Fruit fly (Drosophila melanogaster): Measurements from ENCODE around the gene ko.

ko gene

dm6 chr3L:21052191-21052951, 78.6 kb downstream of the ko start:
- TF ChIP-seq tj (GFP tag; optimal IDR thresholded peaks at IDR 0.05): no peak
- no peak for TF ChIP-seq CG12768 (GFP tag; optimal IDR thresholded peaks at IDR 0.05)
- TF ChIP-seq toe (GFP tag; optimal IDR thresholded peaks at IDR 0.05): no peak
- no peak for TF ChIP-seq cnc (optimal IDR thresholded peaks at IDR 0.05)
- TF ChIP-seq cic (GFP tag; optimal IDR thresholded peaks at IDR 0.05): no peak
- no peak for TF ChIP-seq CG5204 (GFP tag; optimal IDR thresholded peaks at IDR 0.05)
- no peak for TF ChIP-seq kay (GFP tag; ENCODE audit: borderline replicate concordance)
- TF ChIP-seq Hr96 (GFP tag; optimal IDR thresholded peaks at IDR 0.05): no peak
- TF ChIP-seq pad (GFP tag; optimal IDR thresholded peaks at IDR 0.05): no peak
- no peak for TF ChIP-seq CG7101 (tag; optimal IDR thresholded peaks at IDR 0.05)
- no peak for TF ChIP-seq Mnt (GFP tag; optimal IDR thresholded peaks at IDR 0.05)
- no peak for TF ChIP-seq ovo (GFP tag; optimal IDR thresholded peaks at IDR 0.05)
- TF ChIP-seq CG11617 (GFP tag; optimal IDR thresholded peaks at IDR 0.05): no peak
- TF ChIP-seq Crg-1 (GFP tag; optimal IDR thresholded peaks at IDR 0.05): no peak
- TF ChIP-seq CG14711 (tag; optimal IDR thresholded peaks at IDR 0.05): no peak
- TF ChIP-seq bab1 (GFP tag; optimal IDR thresholded peaks at IDR 0.05): no peak

DNA sequence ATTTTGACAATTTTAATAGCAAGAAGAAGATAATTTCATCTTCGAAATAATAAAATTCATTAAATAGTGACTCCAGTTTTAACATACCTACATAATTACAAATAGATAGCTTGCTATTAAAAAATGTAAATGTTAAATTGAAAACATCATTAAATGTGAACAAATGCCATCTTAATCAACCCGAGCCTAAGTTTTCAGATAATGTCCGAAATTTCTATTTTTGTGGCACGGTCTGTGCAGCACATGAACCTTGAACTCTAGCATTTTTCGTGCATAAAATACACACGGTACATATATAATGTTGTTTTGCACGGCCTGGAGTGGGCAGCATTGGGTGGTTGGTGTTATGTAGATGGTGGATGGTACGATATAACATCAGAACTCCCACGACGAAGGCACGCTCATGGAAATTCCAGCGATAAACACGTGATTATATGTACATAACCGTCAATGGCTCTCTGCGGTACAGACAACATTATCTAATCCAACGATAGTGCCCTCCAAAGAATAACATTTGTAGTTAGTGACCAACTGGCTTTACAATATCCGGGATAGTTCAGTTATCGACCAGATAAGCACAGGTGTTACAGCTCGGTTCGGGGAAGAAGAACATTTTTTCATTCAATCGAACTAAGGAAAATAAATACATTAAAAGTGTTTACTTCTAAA, 80.8 kb downstream of the ko start:
- TF ChIP-seq CG14711 (tag; optimal IDR thresholded peaks at IDR 0.05) (no peak), cnc (optimal IDR thresholded peaks at IDR 0.05) (no peak), kay (GFP tag; ENCODE audit: borderline replicate concordance) (peak; percentile 15), cic (GFP tag; optimal IDR thresholded peaks at IDR 0.05) (peak; percentile 0)

- TF ChIP-seq kay (GFP tag; ENCODE audit: borderline replicate concordance) (no peak), pad (GFP tag; optimal IDR thresholded peaks at IDR 0.05) (peak; percentile 39), Hr96 (GFP tag; optimal IDR thresholded peaks at IDR 0.05) (peak; percentile 16), bab1 (GFP tag; optimal IDR thresholded peaks at IDR 0.05) (peak; percentile 71), CG7101 (tag; optimal IDR thresholded peaks at IDR 0.05) (no peak)
These were observed 81.5 kb downstream of the ko start for dm6 chr3L:21049417-21049914.

DNA sequence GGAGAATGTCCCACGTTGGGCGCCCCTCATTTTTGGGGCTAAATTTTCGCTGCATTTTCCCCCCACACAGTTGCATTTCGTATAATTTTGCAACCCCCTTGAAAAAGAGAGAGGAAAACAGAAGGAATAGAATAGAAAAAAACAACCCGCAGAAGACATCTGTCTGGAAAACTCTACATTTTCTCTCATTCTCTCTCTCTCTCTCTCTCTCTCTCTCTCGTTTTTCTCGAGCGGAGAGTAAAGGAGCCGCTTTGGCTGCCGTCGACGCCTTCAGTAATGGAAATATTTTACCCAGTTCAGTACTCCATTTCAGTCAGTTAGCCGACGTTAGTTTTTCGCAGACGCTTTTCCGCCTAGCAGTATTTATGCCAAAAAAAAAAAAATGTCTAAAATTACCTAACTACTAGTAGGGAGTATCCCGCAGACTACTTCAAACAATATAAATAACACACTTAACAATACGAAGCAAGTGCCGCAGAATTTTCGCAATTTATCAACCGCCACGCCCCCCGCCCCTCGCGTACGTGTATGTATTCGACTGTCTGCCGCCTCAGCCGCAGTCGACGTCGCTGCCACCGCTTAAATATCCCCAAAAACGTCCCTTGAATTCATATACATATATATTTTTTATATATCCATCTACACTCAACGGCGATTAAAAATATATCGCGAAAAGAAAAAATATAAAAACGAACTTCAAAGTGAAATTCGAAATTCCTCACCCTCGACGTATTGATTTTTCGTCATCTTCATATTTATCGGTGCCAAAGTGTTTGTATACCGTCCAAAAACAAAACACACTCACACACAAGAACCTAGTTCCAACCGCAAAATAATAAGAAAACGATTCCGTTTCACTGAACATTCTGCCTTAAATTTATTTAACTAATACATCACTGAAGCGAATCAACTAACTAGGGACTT, 83.0 kb downstream of the ko start:
- TF ChIP-seq CG12768 (GFP tag; optimal IDR thresholded peaks at IDR 0.05): no peak
- no peak for TF ChIP-seq CG1620 (GFP tag; optimal IDR thresholded peaks at IDR 0.05)
- TF ChIP-seq bab1 (GFP tag; optimal IDR thresholded peaks at IDR 0.05): no peak
- no peak for TF ChIP-seq Clk (GFP tag; optimal IDR thresholded peaks at IDR 0.05)
- TF ChIP-seq CG14711 (tag; optimal IDR thresholded peaks at IDR 0.05): no peak
- TF ChIP-seq CG7045 (GFP tag; optimal IDR thresholded peaks at IDR 0.05): no peak
- peak; percentile 37 for TF ChIP-seq kay (GFP tag; ENCODE audit: borderline replicate concordance)

DNA sequence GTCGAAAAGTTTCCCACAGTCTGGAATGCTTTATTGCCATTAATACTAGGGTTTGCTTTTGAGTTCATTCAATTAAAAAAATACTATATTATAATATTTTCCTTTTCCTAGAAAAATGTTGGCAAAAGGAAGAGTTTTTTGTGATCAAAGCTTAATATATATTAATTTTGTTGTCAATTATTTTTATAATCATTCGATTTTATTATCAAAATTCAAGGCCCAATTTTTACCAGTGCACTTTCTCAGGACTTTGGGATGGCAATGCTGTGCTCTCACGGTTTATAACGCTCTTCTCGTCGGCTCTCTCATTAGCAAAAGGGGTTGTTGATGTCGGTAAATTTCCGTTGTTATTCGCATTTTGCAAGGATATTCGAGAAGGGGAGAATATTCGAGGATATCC, 83.9 kb downstream of the ko start:
- TF ChIP-seq CG11617 (GFP tag; optimal IDR thresholded peaks at IDR 0.05) (no peak), kay (GFP tag; ENCODE audit: borderline replicate concordance) (no peak), CG5204 (GFP tag; optimal IDR thresholded peaks at IDR 0.05) (no peak), pad (GFP tag; optimal IDR thresholded peaks at IDR 0.05) (no peak), cnc (optimal IDR thresholded peaks at IDR 0.05) (no peak), CG14711 (tag; optimal IDR thresholded peaks at IDR 0.05) (no peak), CG7045 (GFP tag; optimal IDR thresholded peaks at IDR 0.05) (no peak), CG12768 (GFP tag; optimal IDR thresholded peaks at IDR 0.05) (no peak), tj (GFP tag; optimal IDR thresholded peaks at IDR 0.05) (no peak), CG1620 (GFP tag; optimal IDR thresholded peaks at IDR 0.05) (no peak), Clk (GFP tag; optimal IDR thresholded peaks at IDR 0.05) (no peak), Hr96 (GFP tag; optimal IDR thresholded peaks at IDR 0.05) (no peak), CG33017 (tag; optimal IDR thresholded peaks at IDR 0.05) (no peak), Mnt (GFP tag; optimal IDR thresholded peaks at IDR 0.05) (no peak)

DNA sequence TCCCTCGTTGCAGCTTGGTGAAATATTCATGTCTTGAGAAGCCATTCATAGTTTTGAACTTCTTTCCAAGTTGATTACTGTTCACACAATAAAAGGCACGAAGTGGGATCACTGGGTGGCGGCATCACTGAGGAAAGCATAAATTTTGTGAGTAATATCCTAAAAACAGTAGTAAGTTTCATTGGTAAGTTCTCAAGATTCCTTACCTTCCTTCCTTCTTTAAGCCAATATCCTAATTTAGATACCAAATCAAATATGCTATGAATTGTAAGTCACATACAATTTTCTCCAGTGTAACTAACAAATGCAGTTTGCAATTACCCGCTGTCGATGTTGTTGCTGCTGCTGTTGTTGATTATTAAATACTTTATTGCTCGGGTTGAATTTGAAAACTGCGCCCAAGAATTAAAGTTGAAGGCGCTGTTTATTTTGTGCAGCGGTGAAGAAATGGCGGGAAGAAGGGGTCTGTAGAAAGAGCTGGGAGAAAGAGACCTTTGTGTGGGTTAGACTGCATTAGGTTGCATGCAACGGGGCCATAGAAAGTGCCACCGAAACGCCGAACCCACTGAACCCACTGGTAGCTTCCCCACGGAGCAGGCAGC, 84.8 kb downstream of the ko start:
- no peak for TF ChIP-seq Hr96 (GFP tag; optimal IDR thresholded peaks at IDR 0.05)
- no peak for TF ChIP-seq ovo (GFP tag; optimal IDR thresholded peaks at IDR 0.05)
- no peak for TF ChIP-seq Clk (GFP tag; optimal IDR thresholded peaks at IDR 0.05)
